Fruit fly (Drosophila melanogaster): ENCODE data around the gene cu.

- TF ChIP-seq CG10348 (GFP tag; IDR thresholded peaks at IDR 0.05) (no peak), EcR (GFP tag; optimal IDR thresholded peaks at IDR 0.05) (no peak), CG34367 (tag; optimal IDR thresholded peaks at IDR 0.05) (no peak), CG8159 (tag; optimal IDR thresholded peaks at IDR 0.05) (no peak), Pif1A (GFP tag; optimal IDR thresholded peaks at IDR 0.05) (no peak), CG17806 (tag; optimal IDR thresholded peaks at IDR 0.05) (no peak), CG14655 (GFP tag; optimal IDR thresholded peaks at IDR 0.05) (no peak), Pif1B (GFP tag; optimal IDR thresholded peaks at IDR 0.05) (no peak)
These were observed 60.1 kb downstream of the cu start for dm6 chr3R:11257537-11257936.
